Worm (Caenorhabditis elegans) whole organism, midembryonic: Measurements from ENCODE around the gene idpc-2.

Experiments used
- T22C8.4 ChIP-seq: fragments of 200-800 bp; sonication (Bioruptor generic); IDR thresholded peaks from 2 replicates; pipeline ENCODE4 v1.3.6; 2022; ENCODE audit warnings: missing genetic modification characterization, missing compliant biosample characterization
- klf-2 ChIP-seq: fragments of 200-800 bp; sonication (Bioruptor generic); conservative IDR thresholded peaks from 2 replicates; pipeline ENCODE4 v1.3.6; 2022; ENCODE audit warnings: missing genetic modification reagents, missing genetic modification characterization, missing compliant biosample characterization
- med-1 ChIP-seq: sonication (generic microtip); optimal IDR thresholded peaks from 2 replicates; lab custom pipeline; 2017; ENCODE audit warnings: missing genetic modification characterization, mild to moderate bottlenecking, missing compliant biosample characterization, antibody characterized with exemption, missing genetic modification reagents; ENCODE audit not compliant: insufficient read depth
- ref-1 ChIP-seq: fragments of 200-800 bp; sonication (Bioruptor generic); conservative IDR thresholded peaks from 2 replicates; pipeline ENCODE4 v1.3.6; 2022; ENCODE audit warnings: missing genetic modification reagents, missing genetic modification characterization, missing compliant biosample characterization

DNA sequence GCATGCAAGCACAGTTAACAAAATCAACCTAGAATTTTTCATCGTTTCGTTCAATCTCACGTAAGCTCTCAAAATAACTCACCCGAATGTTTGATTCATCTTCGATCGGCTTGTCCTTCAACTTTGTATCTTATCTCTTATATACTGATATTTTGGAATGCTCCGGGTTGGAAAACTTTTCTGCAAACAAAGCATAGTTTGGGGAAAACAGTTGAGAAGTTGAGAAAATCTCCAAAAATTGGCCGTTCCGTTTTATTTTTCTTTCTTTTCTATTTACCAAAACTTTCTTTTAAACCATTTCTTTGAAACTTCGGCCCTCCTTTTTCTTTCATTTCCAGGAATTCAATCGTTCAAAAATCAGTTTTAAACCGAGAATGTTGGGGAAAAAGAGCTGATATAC lies 18.5 kb downstream of the idpc-2 start, which contains the start of gene F41E6.15:
- TF ChIP-seq T22C8.4 (GFP tag; lab: Robert Waterston, UW), result no peak
- no peak for TF ChIP-seq ref-1 (GFP tag; lab: Robert Waterston, UW)
- no peak for TF ChIP-seq klf-2
- TF ChIP-seq med-1 (GFP tag; lab: Kevin White, UChicago), result no peak
